Fruit fly (Drosophila melanogaster): ENCODE results near the gene RpL13A.
A peak's percentile ranks its signal among the peaks of the same experiment; 100 is the strongest.

RpL13A gene

dm6 chr3R:5620387-5620956 lies 3.8 kb upstream of the RpL13A start (continued):
- TF ChIP-seq CG12219 (GFP tag; optimal IDR thresholded peaks at IDR 0.05) (peak; percentile 61), Bgb (GFP tag; IDR thresholded peaks at IDR 0.05; ENCODE audit: partially characterized antibody) (no peak), sc (optimal IDR thresholded peaks at IDR 0.05) (no peak), sc (GFP tag; optimal IDR thresholded peaks at IDR 0.05) (peak; percentile 39), gce (GFP tag; IDR thresholded peaks at IDR 0.05) (peak; percentile 74), gsb-n (tag; optimal IDR thresholded peaks at IDR 0.05) (peak; percentile 42), dati (GFP tag; IDR thresholded peaks at IDR 0.05) (no peak), psq (GFP tag; optimal IDR thresholded peaks at IDR 0.05) (no peak), exex (tag; optimal IDR thresholded peaks at IDR 0.05) (peak; percentile 18), CG8924 (tag; optimal IDR thresholded peaks at IDR 0.05) (peak; percentile 74), sd (tag; optimal IDR thresholded peaks at IDR 0.05) (no peak), Mad (GFP tag; optimal IDR thresholded peaks at IDR 0.05) (peak; percentile 41), Adf1 (GFP tag; IDR thresholded peaks at IDR 0.05) (no peak), NC2β (GFP tag; optimal IDR thresholded peaks at IDR 0.05) (peak; percentile 62), CG4617 (GFP tag; optimal IDR thresholded peaks at IDR 0.05; ENCODE audit: borderline replicate concordance) (peak; percentile 23), CG4730 (GFP tag; IDR thresholded peaks at IDR 0.05) (peak; percentile 46; the same call in 1 of the 2 replicates), Poxn (GFP tag; IDR thresholded peaks at IDR 0.05) (no peak), Stat92E (GFP tag; optimal IDR thresholded peaks at IDR 0.05) (peak in 1 of 3 experiments; percentile 12), Lim3 (GFP tag; IDR thresholded peaks at IDR 0.05) (no peak), Med (GFP tag) (peak; percentile 94), Side (GFP tag; optimal IDR thresholded peaks at IDR 0.05) (peak; percentile 71), ssp (GFP tag; IDR thresholded peaks at IDR 0.05) (no peak), Lhr (GFP tag; optimal IDR thresholded peaks at IDR 0.05) (no peak), CG4820 (GFP tag; optimal IDR thresholded peaks at IDR 0.05) (peak; percentile 65), CG4707 (GFP tag; optimal IDR thresholded peaks at IDR 0.05) (no peak), CG18262 (tag; optimal IDR thresholded peaks at IDR 0.05) (peak; percentile 79), vfl (GFP tag; optimal IDR thresholded peaks at IDR 0.05) (peak; percentile 44), salm (tag; optimal IDR thresholded peaks at IDR 0.05) (peak; percentile 16), onecut (GFP tag; IDR thresholded peaks at IDR 0.05) (peak; percentile 39), CG3847 (GFP tag; IDR thresholded peaks at IDR 0.05) (peak; percentile 48; the same call in 1 of the 2 replicates), Nf-YA (GFP tag; IDR thresholded peaks at IDR 0.05) (peak; percentile 35; the same call in 1 of the 2 replicates), CG18476 (GFP tag; optimal IDR thresholded peaks at IDR 0.05) (peak; percentile 35), ewg (GFP tag; optimal IDR thresholded peaks at IDR 0.05) (peak; percentile 49), usp (GFP tag; optimal IDR thresholded peaks at IDR 0.05) (no peak), CG17359 (tag; optimal IDR thresholded peaks at IDR 0.05) (peak; percentile 78), Drgx (GFP tag; IDR thresholded peaks at IDR 0.05) (peak; percentile 49; the same call in 1 of the 2 replicates), insv (GFP tag; optimal IDR thresholded peaks at IDR 0.05) (no peak), CG10979 (tag; optimal IDR thresholded peaks at IDR 0.05) (peak; percentile 71), Dad (GFP tag; optimal IDR thresholded peaks at IDR 0.05) (peak; percentile 23), CG17385 (GFP tag; optimal IDR thresholded peaks at IDR 0.05) (peak; percentile 57), CG33557 (GFP tag; optimal IDR thresholded peaks at IDR 0.05) (no peak), Ssrp (tag; optimal IDR thresholded peaks at IDR 0.05) (peak; percentile 43), eyg (GFP tag; optimal IDR thresholded peaks at IDR 0.05) (no peak), CG34376 (GFP tag; optimal IDR thresholded peaks at IDR 0.05) (no peak), ash1 (GFP tag; optimal IDR thresholded peaks at IDR 0.05) (no peak), CG42726 (GFP tag; IDR thresholded peaks at IDR 0.05; ENCODE audit: partially characterized antibody) (no peak), Hmr (GFP tag; optimal IDR thresholded peaks at IDR 0.05) (peak; percentile 59), CG17612 (GFP tag; IDR thresholded peaks at IDR 0.05) (no peak), HmgD (GFP tag; optimal IDR thresholded peaks at IDR 0.05) (no peak), schlank (tag; optimal IDR thresholded peaks at IDR 0.05) (no peak)

Measured in whole organism, embryonic.